Fruit fly (Drosophila melanogaster): ENCODE data around the gene Hsp60A.

Hsp60A gene

dm6 chrX:11136587-11137512, 28.6 kb downstream of the Hsp60A start, which contains the start of gene Klp10A:
TSS of gene Klp10A (minus strand) at chrX:11137118.
- TF ChIP-seq CG34422 (GFP tag; IDR thresholded peaks at IDR 0.05) (no peak), CoRest (tag; optimal IDR thresholded peaks at IDR 0.05) (peak; percentile 24), zfh2 (GFP tag; optimal IDR thresholded peaks at IDR 0.05) (peak; percentile 14), corto (GFP tag; optimal IDR thresholded peaks at IDR 0.05) (no peak), C15 (GFP tag; IDR thresholded peaks at IDR 0.05) (no peak), Doc3 (GFP tag; IDR thresholded peaks at IDR 0.05; ENCODE audit: partially characterized antibody) (no peak), CG17328 (GFP tag; IDR thresholded peaks at IDR 0.05) (no peak), CG10462 (GFP tag; optimal IDR thresholded peaks at IDR 0.05) (no peak), Sry-β (GFP tag; optimal IDR thresholded peaks at IDR 0.05) (peak; percentile 58), CG15073 (GFP tag; optimal IDR thresholded peaks at IDR 0.05) (no peak), dati (GFP tag; IDR thresholded peaks at IDR 0.05) (no peak), CG4617 (GFP tag; optimal IDR thresholded peaks at IDR 0.05; ENCODE audit: borderline replicate concordance) (peak; percentile 50), vfl (GFP tag; optimal IDR thresholded peaks at IDR 0.05) (no peak), ftz-f1 (GFP tag; optimal IDR thresholded peaks at IDR 0.05) (no peak), CG4424 (GFP tag; optimal IDR thresholded peaks at IDR 0.05) (peak; percentile 14), chinmo (GFP tag; IDR thresholded peaks at IDR 0.05; ENCODE audit: partially characterized antibody) (0 out of 4 replicates have a peak, but pooled peaks have one; percentile 47), sisA (GFP tag; IDR thresholded peaks at IDR 0.05) (0 out of 2 replicates have a peak, but pooled peaks have one; percentile 13), CG3281 (GFP tag; optimal IDR thresholded peaks at IDR 0.05) (peak; percentile 20), vvl (GFP tag; IDR thresholded peaks at IDR 0.05) (peak; percentile 9; the same call in 1 of the 2 replicates), CG1647 (GFP tag; optimal IDR thresholded peaks at IDR 0.05) (peak; percentile 11), Bgb (GFP tag; IDR thresholded peaks at IDR 0.05; ENCODE audit: partially characterized antibody) (no peak), E2f1 (GFP tag; IDR thresholded peaks at IDR 0.05) (no peak), ATbp (GFP tag; optimal IDR thresholded peaks at IDR 0.05) (no peak), maf-S (GFP tag; optimal IDR thresholded peaks at IDR 0.05) (peak; percentile 5), CG1602 (GFP tag; optimal IDR thresholded peaks at IDR 0.05) (no peak), abd-A (tag; optimal IDR thresholded peaks at IDR 0.05) (no peak), jing (GFP tag; optimal IDR thresholded peaks at IDR 0.05) (no peak), CG5245 (GFP tag; optimal IDR thresholded peaks at IDR 0.05) (no peak), gce (GFP tag; IDR thresholded peaks at IDR 0.05) (no peak), dpn (GFP tag; optimal IDR thresholded peaks at IDR 0.05) (peak in 1 of 2 experiments; percentile 35), Side (GFP tag; optimal IDR thresholded peaks at IDR 0.05) (peak; percentile 18), CG7372 (GFP tag; IDR thresholded peaks at IDR 0.05) (no peak), sob (GFP tag; IDR thresholded peaks at IDR 0.05) (peak; percentile 43; the same call in 1 of the 2 replicates), Elba2 (GFP tag; optimal IDR thresholded peaks at IDR 0.05) (peak; percentile 73), Nf-YA (GFP tag; IDR thresholded peaks at IDR 0.05) (no peak), Med (GFP tag) (peak; percentile 71), lbe (GFP tag; optimal IDR thresholded peaks at IDR 0.05) (peak; percentile 48), nerfin-2 (GFP tag; IDR thresholded peaks at IDR 0.05; ENCODE audit: partially characterized antibody) (no peak), NfI (GFP tag; optimal IDR thresholded peaks at IDR 0.05) (peak; percentile 6), gfzf (GFP tag; optimal IDR thresholded peaks at IDR 0.05) (no peak), CG14050 (GFP tag; IDR thresholded peaks at IDR 0.05) (no peak), dm (GFP tag; optimal IDR thresholded peaks at IDR 0.05) (peak; percentile 0), Hr39 (optimal IDR thresholded peaks at IDR 0.05) (no peak), CG10654 (GFP tag; optimal IDR thresholded peaks at IDR 0.05) (no peak), pho (GFP tag; optimal IDR thresholded peaks at IDR 0.05) (peak; percentile 7), unc-4 (GFP tag; IDR thresholded peaks at IDR 0.05; ENCODE audit: partially characterized antibody) (no peak), CG31365 (tag; optimal IDR thresholded peaks at IDR 0.05) (no peak), Hr78 (GFP tag; optimal IDR thresholded peaks at IDR 0.05) (no peak), mam (GFP tag; optimal IDR thresholded peaks at IDR 0.05) (peak; percentile 42)
